Worm (Caenorhabditis elegans) whole organism, L4/young adult: ENCODE data around the gene pis-1.

Experiments
- dao-5 ChIP-seq: sonication (generic microtip); optimal IDR thresholded peaks from 2 replicates; lab custom pipeline; 2016; ENCODE audit warnings: missing genotype, missing genetic modification characterization, moderate library complexity, missing compliant biosample characterization
- him-1 ChIP-seq: sonication (generic microtip); optimal IDR thresholded peaks from 2 replicates; lab custom pipeline; 2016; ENCODE audit warnings: missing genotype, missing genetic modification reagents, missing genetic modification characterization, missing compliant biosample characterization

- TF ChIP-seq him-1: no peak
- no peak for TF ChIP-seq dao-5 (tag; lab: Kevin White, UChicago)
These were observed 28.9 kb upstream of the pis-1 start, which contains the start of gene mtr-4 for ce11 chrIV:9825196-9825744.
